Worm (Caenorhabditis elegans) whole organism, L2 larva: ENCODE data around the gene baz-2.

Experiments
- ama-1 ChIP-seq: fragments of 150-350 bp; optimal IDR thresholded peaks from 2 replicates; lab custom pipeline; 2018; ENCODE audit warnings: inconsistent platforms
- egl-27 ChIP-seq: sonication (generic microtip); optimal IDR thresholded peaks from 3 replicates; lab custom pipeline; 2017; ENCODE audit warnings: missing biosample characterization, missing genetic modification reagents, missing genetic modification characterization
- mdl-1 ChIP-seq, 2 experiments: fragments of 150-350 bp in 1 of 2; sonication (generic microtip) in 1 of 2; optimal IDR thresholded peaks; 2 replicates each; lab custom pipeline; 2017; ENCODE audit warnings: missing biosample characterization in 2 of 2, missing genetic modification characterization in 2 of 2
- nhr-11 ChIP-seq: fragments of 150-350 bp; optimal IDR thresholded peaks from 2 replicates; lab custom pipeline; 2014; ENCODE audit warnings: missing biosample characterization, missing genetic modification characterization
- nhr-6 ChIP-seq: fragments of 150-350 bp; optimal IDR thresholded peaks from 2 replicates; lab custom pipeline; 2014; ENCODE audit warnings: missing biosample characterization, missing genetic modification characterization
- skn-1 ChIP-seq: sonication (generic microtip); optimal IDR thresholded peaks from 2 replicates; lab custom pipeline; 2017; ENCODE audit warnings: missing biosample characterization, missing genetic modification characterization
- sma-3 ChIP-seq: sonication (generic microtip); optimal IDR thresholded peaks from 2 replicates; lab custom pipeline; 2016; ENCODE audit warnings: missing genetic modification reagents, missing genetic modification characterization, missing compliant biosample characterization
- snpc-4 ChIP-seq: fragments of 150-350 bp; optimal IDR thresholded peaks from 2 replicates; lab custom pipeline; 2014; ENCODE audit warnings: missing biosample characterization, missing genetic modification characterization
- unc-62 ChIP-seq: fragments of 150-350 bp; optimal IDR thresholded peaks from 2 replicates; lab custom pipeline; 2014; ENCODE audit warnings: missing biosample characterization, missing genetic modification reagents, missing genetic modification characterization
- ztf-4 ChIP-seq: fragments of 150-350 bp; optimal IDR thresholded peaks from 2 replicates; lab custom pipeline; 2014; ENCODE audit warnings: missing biosample characterization, missing genetic modification characterization

ce11 chrIII:7614530-7614929 is 41.3 kb downstream of the baz-2 start, which contains the start of gene T04A6.2:
- TF ChIP-seq nhr-11 (no peak), snpc-4 (tag; lab: Kevin White, UChicago) (no peak), ztf-4 (tag; lab: Kevin White, UChicago) (no peak), unc-62 (GFP tag; lab: Kevin White, UChicago) (no peak), egl-27 (tag; lab: Kevin White, UChicago) (no peak), sma-3 (GFP tag; lab: Kevin White, UChicago) (no peak), skn-1 (tag; lab: Kevin White, UChicago) (no peak), nhr-6 (tag; lab: Kevin White, UChicago) (no peak), ama-1 (lab: Kevin White, UChicago) (no peak), mdl-1 (tag; optimal IDR thresholded peaks at IDR 0.05; lab: Kevin White, UChicago) (no peak)
